Fruit fly (Drosophila melanogaster) whole organism, embryonic: ENCODE results near the gene CG7650.

ENCODE experiments used
- Ada2b ChIP-seq: fragments of 200-800 bp; sonication (Bioruptor generic); IDR thresholded peaks from 2 replicates; pipeline ENCODE4 v1.3.6; 2022; ENCODE audit warnings: missing biosample characterization, missing genetic modification characterization
- Atf6 ChIP-seq: fragments of 200-800 bp; sonication (Bioruptor generic); IDR thresholded peaks from 2 replicates; pipeline ENCODE4 v1.3.6; 2022; ENCODE audit warnings: missing biosample characterization, missing genetic modification characterization
- B-H2 ChIP-seq: fragments of 200-800 bp; sonication (Bioruptor generic); optimal IDR thresholded peaks from 2 replicates; lab custom pipeline; 2018; ENCODE audit warnings: missing biosample characterization, mild to moderate bottlenecking, missing genetic modification characterization
- Bdp1 ChIP-seq: fragments of 200-800 bp; sonication (Bioruptor generic); optimal IDR thresholded peaks from 3 replicates; lab custom pipeline; 2016; ENCODE audit warnings: missing biosample characterization, missing genetic modification characterization
- C15 ChIP-seq: fragments of 200-800 bp; sonication (Bioruptor generic); IDR thresholded peaks from 3 replicates; pipeline ENCODE4 v1.3.6; 2022; ENCODE audit warnings: missing biosample characterization, missing genetic modification characterization
- CG10565 ChIP-seq: fragments of 200-800 bp; sonication (Bioruptor generic); optimal IDR thresholded peaks from 3 replicates; lab custom pipeline; 2016; ENCODE audit warnings: missing biosample characterization, mild to moderate bottlenecking, missing genetic modification characterization
- CG13296 ChIP-seq: fragments of 200-800 bp; sonication (Bioruptor generic); optimal IDR thresholded peaks from 3 replicates; lab custom pipeline; 2018; ENCODE audit warnings: missing biosample characterization, mild to moderate bottlenecking, missing genetic modification characterization
- CG14050 ChIP-seq: fragments of 200-800 bp; sonication (Bioruptor generic); IDR thresholded peaks from 3 replicates; pipeline ENCODE4 v1.3.6; 2022; ENCODE audit warnings: missing biosample characterization, missing genetic modification characterization
- CG15479 ChIP-seq: fragments of 200-800 bp; sonication (Bioruptor generic); optimal IDR thresholded peaks from 3 replicates; lab custom pipeline; 2019; ENCODE audit warnings: missing biosample characterization, mild to moderate bottlenecking, missing genetic modification characterization, moderate library complexity
- CG16779 ChIP-seq: fragments of 200-800 bp; sonication (Bioruptor generic); IDR thresholded peaks from 2 replicates; pipeline ENCODE4 v1.3.6; 2022; ENCODE audit warnings: missing biosample characterization, missing genetic modification characterization
- CG17361 ChIP-seq: fragments of 200-800 bp; sonication (Bioruptor generic); IDR thresholded peaks from 3 replicates; pipeline ENCODE4 v1.3.6; 2022; ENCODE audit warnings: missing biosample characterization, missing genetic modification characterization
- CG17829 ChIP-seq: fragments of 200-800 bp; optimal IDR thresholded peaks from 2 replicates; lab custom pipeline; 2019; ENCODE audit warnings: missing biosample characterization, mild to moderate bottlenecking, missing genetic modification characterization, moderate library complexity
- CG1792 ChIP-seq: fragments of 200-800 bp; sonication (Bioruptor generic); optimal IDR thresholded peaks from 2 replicates; lab custom pipeline; 2016; ENCODE audit warnings: missing biosample characterization, missing genetic modification characterization
- CG18476 ChIP-seq: fragments of 200-800 bp; sonication (Bioruptor generic); optimal IDR thresholded peaks from 2 replicates; lab custom pipeline; 2016; ENCODE audit warnings: missing biosample characterization, mild to moderate bottlenecking, missing genetic modification characterization
- CG2116 ChIP-seq: fragments of 200-800 bp; sonication (Bioruptor generic); optimal IDR thresholded peaks from 3 replicates; lab custom pipeline; 2018; ENCODE audit warnings: missing biosample characterization, mild to moderate bottlenecking, missing genetic modification characterization
- CG30020 ChIP-seq: fragments of 200-800 bp; optimal IDR thresholded peaks from 2 replicates; lab custom pipeline; 2019; ENCODE audit warnings: missing biosample characterization, mild to moderate bottlenecking, missing genetic modification characterization, moderate library complexity
- CG30431 ChIP-seq: fragments of 200-800 bp; sonication (Bioruptor generic); optimal IDR thresholded peaks from 2 replicates; lab custom pipeline; 2017; ENCODE audit warnings: missing biosample characterization, missing genetic modification characterization
- CG4707 ChIP-seq: fragments of 200-800 bp; sonication (Bioruptor generic); optimal IDR thresholded peaks from 2 replicates; lab custom pipeline; 2018; ENCODE audit warnings: missing biosample characterization, mild to moderate bottlenecking, missing genetic modification characterization, moderate library complexity
- CG4820 ChIP-seq: fragments of 200-800 bp; sonication (Bioruptor generic); optimal IDR thresholded peaks from 3 replicates; lab custom pipeline; 2016; ENCODE audit warnings: missing biosample characterization, missing genetic modification characterization
- CG6791 ChIP-seq: fragments of 200-800 bp; sonication (Bioruptor generic); IDR thresholded peaks from 3 replicates; pipeline ENCODE4 v1.3.6; 2022; ENCODE audit warnings: missing biosample characterization, missing genetic modification characterization; ENCODE audit not compliant: partially characterized antibody
- CG8478 ChIP-seq: fragments of >200 bp; optimal IDR thresholded peaks from 2 replicates; lab custom pipeline; 2018
- CrebB ChIP-seq: fragments of 200-800 bp; sonication (Bioruptor generic); optimal IDR thresholded peaks from 3 replicates; lab custom pipeline; 2018; ENCODE audit warnings: missing biosample characterization, mild to moderate bottlenecking, missing genetic modification characterization
- ERR ChIP-seq: fragments of 200-800 bp; sonication (Bioruptor generic); optimal IDR thresholded peaks from 2 replicates; lab custom pipeline; 2016; ENCODE audit warnings: missing biosample characterization, missing genetic modification characterization
- Gsc ChIP-seq: fragments of 200-800 bp; sonication (Bioruptor generic); IDR thresholded peaks from 2 replicates; pipeline ENCODE4 v1.3.6; 2022; ENCODE audit warnings: missing biosample characterization, missing genetic modification characterization
- MTF-1 ChIP-seq: fragments of 200-800 bp; sonication (Bioruptor generic); optimal IDR thresholded peaks from 2 replicates; lab custom pipeline; 2018; ENCODE audit warnings: missing biosample characterization, mild to moderate bottlenecking, missing genetic modification characterization, borderline replicate concordance
- Mad ChIP-seq: fragments of 200-800 bp; sonication (Bioruptor generic); optimal IDR thresholded peaks from 2 replicates; lab custom pipeline; 2016; ENCODE audit warnings: missing biosample characterization, missing genetic modification characterization
- Optix ChIP-seq: fragments of 200-800 bp; sonication (Bioruptor generic); IDR thresholded peaks from 3 replicates; pipeline ENCODE4 v1.3.6; 2022; ENCODE audit warnings: missing biosample characterization, missing genetic modification characterization
- Rfx ChIP-seq: fragments of 200-800 bp; sonication (Bioruptor generic); IDR thresholded peaks from 2 replicates; pipeline ENCODE4 v1.3.6; 2022; ENCODE audit warnings: missing biosample characterization, missing genetic modification characterization
- Sry-β ChIP-seq: fragments of 200-800 bp; sonication (Bioruptor generic); optimal IDR thresholded peaks from 2 replicates; lab custom pipeline; 2018; ENCODE audit warnings: missing biosample characterization, mild to moderate bottlenecking, missing genetic modification characterization, moderate library complexity
- YL-1 ChIP-seq: fragments of 200-800 bp; sonication (Bioruptor generic); optimal IDR thresholded peaks from 3 replicates; lab custom pipeline; 2017; ENCODE audit warnings: missing biosample characterization, mild to moderate bottlenecking, missing genetic modification characterization
- aop ChIP-seq: fragments of 200-800 bp; sonication (Bioruptor generic); IDR thresholded peaks from 2 replicates; pipeline ENCODE4 v1.3.6; 2022; ENCODE audit warnings: missing biosample characterization, missing genetic modification characterization
- ara ChIP-seq: fragments of 200-800 bp; sonication (Bioruptor generic); IDR thresholded peaks from 2 replicates; pipeline ENCODE4 v1.3.6; 2022; ENCODE audit warnings: missing biosample characterization, missing genetic modification characterization
- chinmo ChIP-seq: fragments of 200-800 bp; sonication (Bioruptor generic); IDR thresholded peaks from 4 replicates; pipeline ENCODE4 v1.3.6; 2022; ENCODE audit warnings: missing biosample characterization, missing genetic modification characterization; ENCODE audit not compliant: partially characterized antibody
- croc ChIP-seq: fragments of 200-800 bp; sonication (Bioruptor generic); conservative IDR thresholded peaks from 3 replicates; pipeline ENCODE4 v1.3.6; 2022; ENCODE audit warnings: missing biosample characterization, missing genetic modification characterization
- danr ChIP-seq: fragments of 200-800 bp; sonication (Bioruptor generic); IDR thresholded peaks from 2 replicates; pipeline ENCODE4 v1.3.6; 2022; ENCODE audit warnings: missing biosample characterization, missing genetic modification characterization
- disco-r ChIP-seq: fragments of 200-800 bp; sonication (Bioruptor generic); optimal IDR thresholded peaks from 2 replicates; lab custom pipeline; 2016; ENCODE audit warnings: missing biosample characterization, missing genetic modification characterization
- dm ChIP-seq: fragments of 200-800 bp; sonication (Bioruptor generic); optimal IDR thresholded peaks from 3 replicates; lab custom pipeline; 2016; ENCODE audit warnings: missing biosample characterization, missing genetic modification characterization
- ftz-f1 ChIP-seq: fragments of 200-800 bp; sonication (Bioruptor generic); optimal IDR thresholded peaks from 2 replicates; lab custom pipeline; 2016; ENCODE audit warnings: missing biosample characterization, missing genetic modification characterization
- grn ChIP-seq: fragments of 200-800 bp; sonication (Bioruptor generic); optimal IDR thresholded peaks from 3 replicates; lab custom pipeline; 2017; ENCODE audit warnings: missing biosample characterization, missing genetic modification characterization
- jumu ChIP-seq: fragments of 200-800 bp; sonication (Bioruptor generic); optimal IDR thresholded peaks from 3 replicates; lab custom pipeline; 2016; ENCODE audit warnings: missing biosample characterization, missing genetic modification characterization
- nau ChIP-seq: fragments of 200-800 bp; sonication (Bioruptor generic); optimal IDR thresholded peaks from 3 replicates; lab custom pipeline; 2017; ENCODE audit warnings: missing biosample characterization, mild to moderate bottlenecking, missing genetic modification characterization, missing genetic modification reagents
- pan ChIP-seq, 4 experiments: fragments of >200 bp in 3 of 4; fragments of 200-800 bp in 1 of 4; sonication (Bioruptor generic) in 1 of 4; optimal IDR thresholded peaks in 3 of 4; IDR thresholded peaks in 1 of 4; 2 replicates each; pipeline versions ENCODE4 v1.3.6 to Lab custom; 2017 to 2022; ENCODE audit warnings: missing biosample characterization in 2 of 4, missing genetic modification characterization in 2 of 4, mixed read lengths in 1 of 4
- peb ChIP-seq: fragments of 200-800 bp; sonication (Bioruptor generic); IDR thresholded peaks from 2 replicates; pipeline ENCODE4 v1.3.6; 2022; ENCODE audit warnings: missing biosample characterization, missing genetic modification characterization
- pho ChIP-seq: fragments of 200-800 bp; sonication (Bioruptor generic); optimal IDR thresholded peaks from 2 replicates; lab custom pipeline; 2016; ENCODE audit warnings: missing biosample characterization, missing genetic modification characterization
- sim ChIP-seq: fragments of 200-800 bp; sonication (Bioruptor generic); IDR thresholded peaks from 2 replicates; pipeline ENCODE4 v1.3.6; 2022; ENCODE audit warnings: missing biosample characterization, missing genetic modification characterization
- sima ChIP-seq: fragments of 200-800 bp; sonication (Bioruptor generic); optimal IDR thresholded peaks from 2 replicates; lab custom pipeline; 2016; ENCODE audit warnings: missing biosample characterization, missing genetic modification characterization
- sqz ChIP-seq: fragments of 200-800 bp; sonication (Bioruptor generic); optimal IDR thresholded peaks from 3 replicates; lab custom pipeline; 2018; ENCODE audit warnings: missing biosample characterization, mild to moderate bottlenecking, missing genetic modification characterization
- sug ChIP-seq: fragments of 200-800 bp; optimal IDR thresholded peaks from 2 replicates; lab custom pipeline; 2019; ENCODE audit warnings: missing biosample characterization, mild to moderate bottlenecking, missing genetic modification characterization, moderate library complexity
- tin ChIP-seq: fragments of 200-800 bp; sonication (Bioruptor generic); optimal IDR thresholded peaks from 3 replicates; lab custom pipeline; 2016; ENCODE audit warnings: missing biosample characterization, missing genetic modification characterization
- tna ChIP-seq: fragments of 200-800 bp; sonication (Bioruptor generic); IDR thresholded peaks from 2 replicates; pipeline ENCODE4 v1.3.6; 2022; ENCODE audit warnings: missing biosample characterization, missing genetic modification characterization; ENCODE audit not compliant: partially characterized antibody
- vnd ChIP-seq: fragments of 200-800 bp; sonication (Bioruptor generic); IDR thresholded peaks from 3 replicates; pipeline ENCODE4 v1.3.6; 2022; ENCODE audit warnings: missing biosample characterization, missing genetic modification characterization; ENCODE audit not compliant: partially characterized antibody
- wek ChIP-seq: fragments of 200-800 bp; sonication (Bioruptor generic); optimal IDR thresholded peaks from 3 replicates; lab custom pipeline; 2018; ENCODE audit warnings: missing biosample characterization, mild to moderate bottlenecking, missing genetic modification characterization, moderate library complexity

CG7650 gene

dm6 chr3L:15583504-15583903 is 26.7 kb downstream of the CG7650 start, which contains the start of gene AIMP2 (continued):
- TF ChIP-seq nau (GFP tag; lab: Kevin White, UChicago) = no peak
- no peak for TF ChIP-seq Mad (GFP tag; lab: Kevin White, UChicago)
- TF ChIP-seq CG4707 (GFP tag; lab: Kevin White, UChicago) = no peak
- TF ChIP-seq pho (GFP tag; lab: Kevin White, UChicago) = no peak
- TF ChIP-seq CG18476 (GFP tag; lab: Kevin White, UChicago) = no peak
- no peak for TF ChIP-seq Atf6 (GFP tag; lab: Robert Waterston, UW)
- TF ChIP-seq aop (GFP tag; lab: Robert Waterston, UW) = no peak
- TF ChIP-seq sim = no peak
- TF ChIP-seq wek = no peak
- TF ChIP-seq grn (GFP tag; lab: Kevin White, UChicago) = no peak
- TF ChIP-seq ERR (GFP tag; lab: Kevin White, UChicago) = no peak
- no peak for TF ChIP-seq CG17829
- TF ChIP-seq ftz-f1 = no peak
- no peak for TF ChIP-seq jumu
- TF ChIP-seq sug (tag; lab: Kevin White, UChicago) = no peak
- no peak for TF ChIP-seq pan (optimal IDR thresholded peaks at IDR 0.05; lab: Kevin White, UChicago)
- TF ChIP-seq pan (GFP tag; optimal IDR thresholded peaks at IDR 0.05 in 1 of 2, IDR thresholded peaks at IDR 0.05 in 1 of 2) = no peak
- TF ChIP-seq peb = no peak
- no peak for TF ChIP-seq Rfx (GFP tag; lab: Robert Waterston, UW)
- no peak for TF ChIP-seq Bdp1 (GFP tag; lab: Kevin White, UChicago)
- no peak for TF ChIP-seq CG10565
- TF ChIP-seq CrebB = no peak
- TF ChIP-seq YL-1 (GFP tag; lab: Kevin White, UChicago) = peak; percentile 66
- TF ChIP-seq disco-r (GFP tag; lab: Kevin White, UChicago) = no peak
- TF ChIP-seq sqz = no peak
- peak; percentile 30; the same call in 1 of the 3 replicates for TF ChIP-seq CG6791 (GFP tag; lab: Robert Waterston, UW)
- TF ChIP-seq CG8478 = no peak
- TF ChIP-seq CG4820 (GFP tag; lab: Kevin White, UChicago) = no peak
- no peak for TF ChIP-seq Optix
- TF ChIP-seq CG1792 (GFP tag; lab: Kevin White, UChicago) = no peak
- TF ChIP-seq CG15479 (GFP tag; lab: Kevin White, UChicago) = no peak
- no peak for TF ChIP-seq CG30431 (GFP tag; lab: Kevin White, UChicago)
- no peak for TF ChIP-seq B-H2 (GFP tag; lab: Kevin White, UChicago)
- TF ChIP-seq C15 (GFP tag; lab: Robert Waterston, UW) = no peak
- peak; percentile 21 for TF ChIP-seq CG30020 (tag; lab: Kevin White, UChicago)
- no peak for TF ChIP-seq CG14050 (GFP tag; lab: Robert Waterston, UW)
- no peak for TF ChIP-seq CG13296 (GFP tag; lab: Kevin White, UChicago)
- TF ChIP-seq tna = no peak
- peak; percentile 39 for TF ChIP-seq CG2116
- 0 out of 2 replicates have a peak, but pooled peaks have one; percentile 29 for TF ChIP-seq CG16779 (GFP tag; lab: Robert Waterston, UW)
- TF ChIP-seq Gsc = no peak
- no peak for TF ChIP-seq MTF-1
- TF ChIP-seq chinmo (GFP tag; lab: Robert Waterston, UW) = no peak
- TF ChIP-seq sima (GFP tag; lab: Kevin White, UChicago) = no peak
- no peak for TF ChIP-seq ara (GFP tag; lab: Robert Waterston, UW)
- no peak for TF ChIP-seq danr (GFP tag; lab: Robert Waterston, UW)
- no peak for TF ChIP-seq croc (GFP tag; lab: Robert Waterston, UW)
- TF ChIP-seq Sry-β (GFP tag; lab: Kevin White, UChicago) = no peak
- no peak for TF ChIP-seq vnd
- TF ChIP-seq CG17361 (GFP tag; lab: Robert Waterston, UW) = no peak
- TF ChIP-seq dm (GFP tag; lab: Kevin White, UChicago) = peak; percentile 34
- TF ChIP-seq tin (GFP tag; lab: Kevin White, UChicago) = no peak
- TF ChIP-seq Ada2b (GFP tag; lab: Robert Waterston, UW) = no peak
